Worm (Caenorhabditis elegans): Measurements from ENCODE around the gene flad-1.

DNA sequence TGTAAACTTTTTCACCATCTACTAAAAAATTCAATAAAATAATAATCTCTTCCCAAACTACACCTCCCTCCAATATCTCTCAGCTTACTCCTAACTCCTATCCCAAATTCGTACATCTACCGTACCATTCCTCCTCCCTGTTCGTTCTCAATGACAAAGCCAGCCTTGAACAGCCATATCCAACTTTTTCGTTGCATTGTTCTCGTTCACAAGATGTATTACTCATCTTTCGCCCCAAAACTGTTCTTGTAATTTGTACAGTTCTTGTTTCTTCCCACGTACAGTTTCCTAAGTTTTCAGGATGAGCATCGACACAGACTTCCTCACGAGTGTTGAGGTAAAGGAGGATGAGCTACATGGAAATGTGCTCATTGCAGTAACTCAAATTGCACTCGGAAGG lies 10.9 kb downstream of the flad-1 start, which contains the start of gene egl-43:
- no peak for TF ChIP-seq nhr-11 (tag; optimal IDR thresholded peaks at IDR 0.05)
- TF ChIP-seq ceh-16 (tag; optimal IDR thresholded peaks at IDR 0.05): no peak
- TF ChIP-seq nhr-237 (tag; optimal IDR thresholded peaks at IDR 0.05): no peak
- TF ChIP-seq nhr-129 (tag; optimal IDR thresholded peaks at IDR 0.05): no peak
- no peak for TF ChIP-seq elt-3 (tag; optimal IDR thresholded peaks at IDR 0.05)
- TF ChIP-seq nhr-25 (tag; optimal IDR thresholded peaks at IDR 0.05): no peak
- no peak for TF ChIP-seq peb-1 (tag; optimal IDR thresholded peaks at IDR 0.05)
- TF ChIP-seq aly-2 (tag; optimal IDR thresholded peaks at IDR 0.05): no peak

Measured in whole organism, L2 larva.